Fruit fly (Drosophila melanogaster): ENCODE measurements around the gene CG5282.

Gene CG5282

dm6 chr3L:20375878-20376563 is 49.9 kb downstream of the CG5282 start, which contains the start of the genes Ide and RhoBTB (continued):
- TF ChIP-seq YL-1 (GFP tag; optimal IDR thresholded peaks at IDR 0.05) = peak; percentile 50
- no peak for TF ChIP-seq CG10321 (GFP tag; IDR thresholded peaks at IDR 0.05)
- peak; percentile 99 for TF ChIP-seq CG3995 (GFP tag; optimal IDR thresholded peaks at IDR 0.05)
- peak; percentile 98 for TF ChIP-seq trem (tag; optimal IDR thresholded peaks at IDR 0.05)
- 0 out of 2 replicates have a peak, but pooled peaks have one; percentile 8 for TF ChIP-seq cas (GFP tag; IDR thresholded peaks at IDR 0.05)
- TF ChIP-seq CG11398 (GFP tag; optimal IDR thresholded peaks at IDR 0.05) = no peak
- TF ChIP-seq chinmo (GFP tag; IDR thresholded peaks at IDR 0.05; ENCODE audit: partially characterized antibody) = 0 out of 4 replicates have a peak, but pooled peaks have one; percentile 32
- peak; percentile 47 for TF ChIP-seq tup (GFP tag; optimal IDR thresholded peaks at IDR 0.05)
- TF ChIP-seq CHES-1-like (GFP tag; optimal IDR thresholded peaks at IDR 0.05) = peak; percentile 88
- 0 out of 2 replicates have a peak, but pooled peaks have one; percentile 10 for TF ChIP-seq amos (GFP tag; IDR thresholded peaks at IDR 0.05; ENCODE audit: partially characterized antibody)
- TF ChIP-seq PHDP (tag; optimal IDR thresholded peaks at IDR 0.05) = peak; percentile 78
- TF ChIP-seq CG18619 (GFP tag; optimal IDR thresholded peaks at IDR 0.05) = peak; percentile 80
- TF ChIP-seq CG10979 (tag; optimal IDR thresholded peaks at IDR 0.05) = peak; percentile 52
- peak; percentile 65 for TF ChIP-seq trh (GFP tag; optimal IDR thresholded peaks at IDR 0.05)
- TF ChIP-seq CG31388 (GFP tag; optimal IDR thresholded peaks at IDR 0.05) = peak; percentile 51
- TF ChIP-seq ro (GFP tag; IDR thresholded peaks at IDR 0.05) = no peak
- peak; percentile 78 for TF ChIP-seq CG1602 (GFP tag; optimal IDR thresholded peaks at IDR 0.05)
- peak; percentile 64 for TF ChIP-seq ERR (GFP tag; optimal IDR thresholded peaks at IDR 0.05)
- no peak for TF ChIP-seq CG32767 (GFP tag; IDR thresholded peaks at IDR 0.05)
- TF ChIP-seq CG2120 (GFP tag; optimal IDR thresholded peaks at IDR 0.05) = peak; percentile 96
- peak; percentile 6; the same call in 1 of the 2 replicates for TF ChIP-seq Ravus (GFP tag; IDR thresholded peaks at IDR 0.05)
- TF ChIP-seq Mrtf (GFP tag; IDR thresholded peaks at IDR 0.05) = peak; percentile 61
- TF ChIP-seq disco-r (GFP tag; optimal IDR thresholded peaks at IDR 0.05) = peak; percentile 51
- TF ChIP-seq onecut (GFP tag; IDR thresholded peaks at IDR 0.05) = no peak
- peak; percentile 89 for TF ChIP-seq Lhr (GFP tag; optimal IDR thresholded peaks at IDR 0.05)
- peak; percentile 78 for TF ChIP-seq Fer3 (tag; optimal IDR thresholded peaks at IDR 0.05)
- peak; percentile 67 for TF ChIP-seq CG32772 (GFP tag; IDR thresholded peaks at IDR 0.05)
- peak; percentile 80 for TF ChIP-seq al (GFP tag; IDR thresholded peaks at IDR 0.05)
- TF ChIP-seq NC2β (GFP tag; optimal IDR thresholded peaks at IDR 0.05) = peak; percentile 66
- peak; percentile 66 for TF ChIP-seq Sry-δ (GFP tag; optimal IDR thresholded peaks at IDR 0.05)
- TF ChIP-seq CG6854 (GFP tag; optimal IDR thresholded peaks at IDR 0.05) = no peak
- peak; percentile 30 for TF ChIP-seq CTCF (GFP tag; optimal IDR thresholded peaks at IDR 0.05)
- TF ChIP-seq CrebB (tag; optimal IDR thresholded peaks at IDR 0.05) = peak; percentile 4
- no peak for TF ChIP-seq CG1832 (GFP tag; optimal IDR thresholded peaks at IDR 0.05)
- peak; percentile 3 for TF ChIP-seq CG31365 (tag; optimal IDR thresholded peaks at IDR 0.05)
- peak; percentile 58 for TF ChIP-seq CG14667 (GFP tag; IDR thresholded peaks at IDR 0.05)
- peak; percentile 90 for TF ChIP-seq HLH54F (GFP tag; optimal IDR thresholded peaks at IDR 0.05)
- peak; percentile 72 for TF ChIP-seq HmgZ (tag; optimal IDR thresholded peaks at IDR 0.05)
- TF ChIP-seq CG9876 (GFP tag; optimal IDR thresholded peaks at IDR 0.05) = peak; percentile 85
- peak; percentile 92 for TF ChIP-seq sens (GFP tag)
- peak; percentile 37 for TF ChIP-seq CG12744 (GFP tag; optimal IDR thresholded peaks at IDR 0.05)
- TF ChIP-seq Atf3 (GFP tag; optimal IDR thresholded peaks at IDR 0.05) = peak; percentile 77
- TF ChIP-seq HmgD (GFP tag; optimal IDR thresholded peaks at IDR 0.05) = peak; percentile 72
- TF ChIP-seq Dip3 (GFP tag; optimal IDR thresholded peaks at IDR 0.05) = peak; percentile 93
- TF ChIP-seq zen (tag; optimal IDR thresholded peaks at IDR 0.05) = peak; percentile 77
- peak; percentile 24 for TF ChIP-seq CG15073 (GFP tag; optimal IDR thresholded peaks at IDR 0.05)
- TF ChIP-seq CG8359 (GFP tag; optimal IDR thresholded peaks at IDR 0.05; ENCODE audit: borderline replicate concordance) = peak; percentile 31
- TF ChIP-seq CG7963 (GFP tag; IDR thresholded peaks at IDR 0.05; ENCODE audit: partially characterized antibody) = no peak
- TF ChIP-seq CG8944 (GFP tag; optimal IDR thresholded peaks at IDR 0.05) = peak; percentile 87
- peak; percentile 45 for TF ChIP-seq Dad (GFP tag; optimal IDR thresholded peaks at IDR 0.05)
- peak; percentile 41 for TF ChIP-seq CG3065 (GFP tag; optimal IDR thresholded peaks at IDR 0.05)

Data from whole organism, embryonic.